Worm (Caenorhabditis elegans) whole organism, L4 larva: ENCODE measurements around the gene kcnl-1.

Source experiments
- D1046.2 ChIP-seq: fragments of 200-800 bp; sonication (Bioruptor generic); IDR thresholded peaks from 2 replicates; pipeline ENCODE4 v1.3.6; 2022; ENCODE audit warnings: missing genetic modification characterization, missing compliant biosample characterization
- F49E8.2 ChIP-seq: sonication (generic microtip); optimal IDR thresholded peaks from 2 replicates; lab custom pipeline; 2016; ENCODE audit warnings: missing compliant biosample characterization, mild to moderate bottlenecking, missing genetic modification characterization, borderline replicate concordance
- T26A8.4 ChIP-seq: fragments of 200-800 bp; sonication (Bioruptor generic); IDR thresholded peaks from 2 replicates; pipeline ENCODE4 v1.3.6; 2022; ENCODE audit warnings: missing genetic modification characterization, missing compliant biosample characterization
- Y105C5A.15 ChIP-seq: fragments of 200-800 bp; sonication (Bioruptor generic); IDR thresholded peaks from 2 replicates; pipeline ENCODE4 v1.3.6; 2022; ENCODE audit warnings: missing genetic modification characterization, missing compliant biosample characterization
- Y5F2A.4 ChIP-seq: fragments of 200-800 bp; sonication (Bioruptor generic); optimal IDR thresholded peaks from 2 replicates; lab custom pipeline; 2018; ENCODE audit warnings: mild to moderate bottlenecking, missing genetic modification characterization, missing compliant biosample characterization
- Y75B8A.6 ChIP-seq: fragments of 200-800 bp; sonication (Bioruptor generic); IDR thresholded peaks from 2 replicates; pipeline ENCODE4 v1.3.6; 2022; ENCODE audit warnings: missing genetic modification reagents, missing genetic modification characterization, missing compliant biosample characterization
- aha-1 ChIP-seq: fragments of 150-350 bp; peaks from one replicate; lab custom pipeline; 2014; ENCODE audit warnings: missing biosample characterization, missing genetic modification characterization
- aly-2 ChIP-seq: sonication (generic microtip); optimal IDR thresholded peaks from 2 replicates; lab custom pipeline; 2018; ENCODE audit warnings: missing biosample characterization, missing genetic modification characterization
- arid-1 ChIP-seq: fragments of 200-800 bp; sonication (Bioruptor generic); conservative IDR thresholded peaks from 2 replicates; pipeline ENCODE4 v1.3.6; 2022; ENCODE audit warnings: missing genetic modification reagents, missing genetic modification characterization, missing compliant biosample characterization
- ceh-28 ChIP-seq: fragments of 150-350 bp; optimal IDR thresholded peaks from 2 replicates; lab custom pipeline; 2014; ENCODE audit warnings: missing biosample characterization, missing genetic modification reagents, missing genetic modification characterization
- ceh-32 ChIP-seq: sonication (generic microtip); optimal IDR thresholded peaks from 2 replicates; lab custom pipeline; 2016; ENCODE audit warnings: mild to moderate bottlenecking, missing genetic modification characterization, missing compliant biosample characterization; ENCODE audit not compliant: poor library complexity
- ceh-44 ChIP-seq: fragments of 200-800 bp; sonication (Bioruptor generic); IDR thresholded peaks from 2 replicates; pipeline ENCODE4 v1.3.6; 2022; ENCODE audit warnings: missing genetic modification reagents, missing genetic modification characterization, missing compliant biosample characterization
- ceh-82 ChIP-seq: sonication (generic microtip); optimal IDR thresholded peaks from 2 replicates; lab custom pipeline; 2017; ENCODE audit warnings: missing biosample characterization, missing genetic modification characterization
- ctbp-1 ChIP-seq: fragments of 200-800 bp; sonication (Bioruptor generic); IDR thresholded peaks from 2 replicates; pipeline ENCODE4 v1.3.6; 2022; ENCODE audit warnings: missing genetic modification reagents, missing genetic modification characterization, missing compliant biosample characterization
- daf-16 ChIP-seq, 3 experiments: sonication (generic microtip); optimal IDR thresholded peaks; 2 replicates each; lab custom pipeline; 2016 to 2017; ENCODE audit warnings: missing genetic modification characterization in 3 of 3, missing genetic modification reagents in 3 of 3, mild to moderate bottlenecking in 2 of 3, missing compliant biosample characterization in 2 of 3, missing biosample characterization in 1 of 3, moderate library complexity in 1 of 3
- dmd-6 ChIP-seq: fragments of 200-800 bp; sonication (Bioruptor generic); IDR thresholded peaks from 2 replicates; pipeline ENCODE4 v1.3.6; 2022; ENCODE audit warnings: missing genetic modification reagents, missing genetic modification characterization, missing compliant biosample characterization
- dmd-8 ChIP-seq: fragments of 200-800 bp; sonication (Bioruptor generic); IDR thresholded peaks from 2 replicates; pipeline ENCODE4 v1.3.6; 2022; ENCODE audit warnings: missing genetic modification characterization, missing compliant biosample characterization
- fos-1 ChIP-seq: fragments of 150-350 bp; optimal IDR thresholded peaks from 2 replicates; lab custom pipeline; 2014; ENCODE audit warnings: missing biosample characterization, missing genetic modification characterization
- hif-1 ChIP-seq, 2 experiments: sonication (generic microtip); optimal IDR thresholded peaks; 2 replicates each; lab custom pipeline; 2016 to 2017; ENCODE audit warnings: missing compliant biosample characterization in 2 of 2, missing genetic modification characterization in 2 of 2, missing genetic modification reagents in 2 of 2, missing genotype in 2 of 2, mild to moderate bottlenecking in 1 of 2
- hlh-11 ChIP-seq: fragments of 200-800 bp; sonication (Bioruptor generic); optimal IDR thresholded peaks from 2 replicates; lab custom pipeline; 2018; ENCODE audit warnings: mild to moderate bottlenecking, missing genetic modification characterization, missing compliant biosample characterization
- lin-13 ChIP-seq: fragments of 150-350 bp; optimal IDR thresholded peaks from 2 replicates; lab custom pipeline; 2014; ENCODE audit warnings: missing biosample characterization, missing genetic modification reagents, missing genetic modification characterization
- lin-29 ChIP-seq: fragments of 200-800 bp; sonication (Bioruptor generic); IDR thresholded peaks from 2 replicates; pipeline ENCODE4 v1.3.6; 2022; ENCODE audit warnings: missing genetic modification reagents, missing genetic modification characterization, missing compliant biosample characterization
- lin-38 ChIP-seq: fragments of 200-800 bp; sonication (Bioruptor generic); IDR thresholded peaks from 2 replicates; pipeline ENCODE4 v1.3.6; 2022; ENCODE audit warnings: missing genetic modification reagents, missing genetic modification characterization, missing compliant biosample characterization
- lin-39 ChIP-seq: fragments of 150-350 bp; optimal IDR thresholded peaks from 2 replicates; lab custom pipeline; 2014; ENCODE audit warnings: missing biosample characterization, missing genetic modification reagents, missing genetic modification characterization
- mdl-1 ChIP-seq, 2 experiments: fragments of 150-350 bp in 1 of 2; sonication (generic microtip) in 1 of 2; optimal IDR thresholded peaks; 2 replicates each; lab custom pipeline; 2014 to 2017; ENCODE audit warnings: missing biosample characterization in 2 of 2, missing genetic modification characterization in 2 of 2
- mdt-29 ChIP-seq: fragments of 200-800 bp; sonication (Bioruptor generic); IDR thresholded peaks from 2 replicates; pipeline ENCODE4 v1.3.6; 2022; ENCODE audit warnings: missing genetic modification reagents, missing genetic modification characterization, missing compliant biosample characterization
- mep-1 ChIP-seq: fragments of 150-350 bp; sonication (generic microtip); optimal IDR thresholded peaks from 3 replicates; lab custom pipeline; 2014; ENCODE audit warnings: missing biosample characterization, missing genetic modification characterization
- mes-2 ChIP-seq: sonication (generic microtip); optimal IDR thresholded peaks from 2 replicates; lab custom pipeline; 2016; ENCODE audit warnings: missing genotype, mild to moderate bottlenecking, missing genetic modification characterization, missing compliant biosample characterization; ENCODE audit not compliant: poor library complexity, severe bottlenecking
- mxl-2 ChIP-seq: fragments of 200-800 bp; sonication (Bioruptor generic); conservative IDR thresholded peaks from 2 replicates; pipeline ENCODE4 v1.3.6; 2022; ENCODE audit warnings: missing genetic modification reagents, missing genetic modification characterization, missing compliant biosample characterization
- nhr-28 ChIP-seq: fragments of 150-350 bp; optimal IDR thresholded peaks from 2 replicates; lab custom pipeline; 2014; ENCODE audit warnings: missing biosample characterization, missing genetic modification characterization
- nhr-41 ChIP-seq: fragments of 200-800 bp; sonication (Bioruptor generic); IDR thresholded peaks from 2 replicates; pipeline ENCODE4 v1.3.6; 2022; ENCODE audit warnings: missing genetic modification reagents, missing genetic modification characterization, missing compliant biosample characterization
- nhr-6 ChIP-seq: fragments of 150-350 bp; optimal IDR thresholded peaks from 2 replicates; lab custom pipeline; 2014; ENCODE audit warnings: missing biosample characterization, missing genetic modification characterization
- nhr-76 ChIP-seq: fragments of 150-350 bp; optimal IDR thresholded peaks from 2 replicates; lab custom pipeline; 2014; ENCODE audit warnings: missing biosample characterization, missing genetic modification characterization
- php-3 ChIP-seq: fragments of 200-800 bp; sonication (Bioruptor generic); IDR thresholded peaks from 2 replicates; pipeline ENCODE4 v1.3.6; 2022; ENCODE audit warnings: missing genetic modification reagents, missing genetic modification characterization, missing compliant biosample characterization
- pqm-1 ChIP-seq: sonication (generic microtip); optimal IDR thresholded peaks from 2 replicates; lab custom pipeline; 2017; ENCODE audit warnings: missing biosample characterization, missing genetic modification characterization
- set-16 ChIP-seq: fragments of 200-800 bp; sonication (Bioruptor generic); IDR thresholded peaks from 2 replicates; pipeline ENCODE4 v1.3.6; 2022; ENCODE audit warnings: missing genetic modification reagents, missing genetic modification characterization, missing compliant biosample characterization
- skn-1 ChIP-seq: fragments of 150-350 bp; optimal IDR thresholded peaks from 2 replicates; lab custom pipeline; 2014; ENCODE audit warnings: missing biosample characterization, missing genetic modification characterization
- snpc-1.2 ChIP-seq: fragments of 200-800 bp; sonication (Bioruptor generic); IDR thresholded peaks from 2 replicates; pipeline ENCODE4 v1.3.6; 2022; ENCODE audit warnings: missing genetic modification reagents, missing genetic modification characterization, missing compliant biosample characterization
- snpc-4 ChIP-seq: fragments of 150-350 bp; optimal IDR thresholded peaks from 2 replicates; lab custom pipeline; 2014; ENCODE audit warnings: missing biosample characterization, missing genetic modification characterization
- tra-1 ChIP-seq: fragments of 200-800 bp; sonication (Bioruptor generic); IDR thresholded peaks from 2 replicates; pipeline ENCODE4 v1.3.6; 2022; ENCODE audit warnings: missing genetic modification reagents, missing genetic modification characterization, missing compliant biosample characterization
- unc-130 ChIP-seq: sonication (generic microtip); optimal IDR thresholded peaks from 2 replicates; lab custom pipeline; 2016; ENCODE audit warnings: missing genetic modification reagents, missing genetic modification characterization, missing compliant biosample characterization
- unc-39 ChIP-seq: sonication (generic microtip); optimal IDR thresholded peaks from 2 replicates; lab custom pipeline; 2017; ENCODE audit warnings: missing biosample characterization, missing genetic modification characterization
- vab-7 ChIP-seq: fragments of 200-800 bp; sonication (Bioruptor generic); IDR thresholded peaks from 2 replicates; pipeline ENCODE4 v1.3.6; 2022; ENCODE audit warnings: missing genetic modification reagents, missing genetic modification characterization, missing compliant biosample characterization
- zfp-3 ChIP-seq: fragments of 200-800 bp; sonication (Bioruptor generic); conservative IDR thresholded peaks from 2 replicates; pipeline ENCODE4 v1.3.6; 2022; ENCODE audit warnings: missing genetic modification reagents, missing genetic modification characterization, missing compliant biosample characterization

kcnl-1 gene

ce11 chrV:19610118-19610707, 45.0 kb downstream of the kcnl-1 start:
- TF ChIP-seq mxl-2 (GFP tag; lab: Robert Waterston, UW) (no peak), dmd-8 (0 out of 2 replicates have a peak, but pooled peaks have one; percentile 19), lin-39 (tag; lab: Kevin White, UChicago) (no peak), tra-1 (GFP tag; lab: Robert Waterston, UW) (no peak), mep-1 (tag; lab: Kevin White, UChicago) (no peak), nhr-76 (tag; lab: Kevin White, UChicago) (no peak), skn-1 (no peak), T26A8.4 (GFP tag; lab: Robert Waterston, UW) (peak; percentile 55; the same call in 1 of the 2 replicates), php-3 (GFP tag; lab: Robert Waterston, UW) (0 out of 2 replicates have a peak, but pooled peaks have one; percentile 6), ceh-44 (GFP tag; lab: Robert Waterston, UW) (no peak), aha-1 (tag; lab: Kevin White, UChicago) (peak; percentile 84), set-16 (GFP tag; lab: Robert Waterston, UW) (peak; percentile 98), hif-1 (tag; optimal IDR thresholded peaks at IDR 0.05; lab: Kevin White, UChicago) (peak in 1 of 2 experiments; percentile 15), pqm-1 (tag; lab: Kevin White, UChicago) (no peak), Y105C5A.15 (GFP tag; lab: Robert Waterston, UW) (no peak), mdt-29 (no peak), F49E8.2 (tag; lab: Kevin White, UChicago) (no peak), dmd-6 (GFP tag; lab: Robert Waterston, UW) (no peak), lin-29 (no peak), hlh-11 (tag; lab: Kevin White, UChicago) (peak; percentile 10)
- TF ChIP-seq, all 104 proteins: peak for 7

DNA sequence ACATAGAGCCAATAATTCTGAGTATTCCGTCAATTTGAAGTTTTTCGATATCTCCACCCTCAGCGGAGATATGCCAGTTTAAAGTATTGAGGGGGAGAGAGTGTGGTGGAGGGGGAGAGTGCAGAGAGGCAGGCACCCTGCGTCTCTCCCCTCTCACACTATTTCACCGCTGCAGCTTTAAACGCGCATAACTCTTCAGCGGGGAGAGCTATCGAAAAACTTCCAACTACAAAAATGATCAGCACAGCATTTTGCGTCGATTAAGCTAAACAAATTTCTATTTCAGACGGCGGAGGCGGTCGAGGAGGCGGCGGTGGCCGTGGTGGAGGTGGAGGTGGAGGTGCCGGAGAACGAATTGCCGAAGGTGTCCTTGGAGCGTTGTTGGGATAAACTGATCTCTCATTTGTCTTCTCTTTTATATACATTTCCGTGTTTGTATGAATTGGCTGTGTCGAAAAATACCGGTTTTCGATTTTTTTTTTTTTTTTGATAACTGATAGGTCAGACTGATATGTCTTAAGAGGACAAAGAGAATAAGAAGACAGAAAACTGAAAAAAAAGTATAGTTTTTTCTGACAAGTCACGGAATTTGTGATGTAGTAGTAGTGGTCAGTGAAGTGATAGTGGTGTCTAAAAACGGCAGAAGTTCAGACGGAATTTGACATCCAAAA, 46.6 kb downstream of the kcnl-1 start:
- TF ChIP-seq D1046.2 (GFP tag; lab: Robert Waterston, UW) = peak; percentile 61; the same call in 1 of the 2 replicates
- TF ChIP-seq snpc-4 (tag; lab: Kevin White, UChicago) = no peak
- TF ChIP-seq snpc-1.2 = no peak
- peak; percentile 25 for TF ChIP-seq mes-2 (tag; lab: Kevin White, UChicago)
- TF ChIP-seq aha-1 (tag; lab: Kevin White, UChicago) = peak; percentile 86
- no peak for TF ChIP-seq ceh-28 (tag; lab: Kevin White, UChicago)
- no peak for TF ChIP-seq daf-16 (GFP tag; optimal IDR thresholded peaks at IDR 0.05; lab: Kevin White, UChicago)
- TF ChIP-seq daf-16 (tag; optimal IDR thresholded peaks at IDR 0.05; lab: Kevin White, UChicago) = no peak
- 0 out of 2 replicates have a peak, but pooled peaks have one; percentile 6 for TF ChIP-seq lin-29
- peak; percentile 66; the same call in 1 of the 2 replicates for TF ChIP-seq T26A8.4 (GFP tag; lab: Robert Waterston, UW)
- 0 out of 2 replicates have a peak, but pooled peaks have one; percentile 8 for TF ChIP-seq tra-1 (GFP tag; lab: Robert Waterston, UW)
- no peak for TF ChIP-seq fos-1 (tag; lab: Kevin White, UChicago)
- peak; percentile 75 for TF ChIP-seq nhr-28 (tag; lab: Kevin White, UChicago)
- peak; percentile 14 for TF ChIP-seq lin-13
- TF ChIP-seq vab-7 = no peak
- TF ChIP-seq pqm-1 (tag; lab: Kevin White, UChicago) = no peak
- TF ChIP-seq zfp-3 (GFP tag; lab: Robert Waterston, UW) = no peak
- no peak for TF ChIP-seq unc-130 (GFP tag; lab: Kevin White, UChicago)
- no peak for TF ChIP-seq lin-38
- TF ChIP-seq Y75B8A.6 = no peak
- no peak for TF ChIP-seq ceh-44 (GFP tag; lab: Robert Waterston, UW)
- TF ChIP-seq nhr-6 (tag; lab: Kevin White, UChicago) = no peak
- TF ChIP-seq ctbp-1 (GFP tag; lab: Robert Waterston, UW) = peak; percentile 32; the same call in 1 of the 2 replicates
- no peak for TF ChIP-seq unc-39 (tag; lab: Kevin White, UChicago)
- no peak for TF ChIP-seq dmd-6 (GFP tag; lab: Robert Waterston, UW)
- 0 out of 2 replicates have a peak, but pooled peaks have one; percentile 7 for TF ChIP-seq nhr-41 (GFP tag; lab: Robert Waterston, UW)
- TF ChIP-seq set-16 (GFP tag; lab: Robert Waterston, UW) = peak; percentile 75
- no peak for TF ChIP-seq Y5F2A.4 (GFP tag; lab: Kevin White, UChicago)
- no peak for TF ChIP-seq ceh-82 (tag; lab: Kevin White, UChicago)
- TF ChIP-seq ceh-32 = no peak
- no peak for TF ChIP-seq dmd-8
- no peak for TF ChIP-seq mdl-1 (tag; optimal IDR thresholded peaks at IDR 0.05; lab: Kevin White, UChicago)
- TF ChIP-seq aly-2 (tag; lab: Kevin White, UChicago) = no peak
- TF ChIP-seq mdt-29 = 0 out of 2 replicates have a peak, but pooled peaks have one; percentile 25
- TF ChIP-seq arid-1 (GFP tag; lab: Robert Waterston, UW) = peak; percentile 3; the same call in 1 of the 2 replicates
